Fruit fly (Drosophila melanogaster) whole organism, pupa: ENCODE measurements around the gene Anp.

Experiments used
- CG32121 ChIP-seq: fragments of 200-800 bp; sonication (Bioruptor generic); IDR thresholded peaks from 2 replicates; pipeline ENCODE4 v1.3.6; 2022; ENCODE audit warnings: missing biosample characterization, missing genetic modification characterization
- rn ChIP-seq: fragments of 200-800 bp; sonication (Bioruptor generic); IDR thresholded peaks from 2 replicates; pipeline ENCODE4 v1.3.6; 2022; ENCODE audit warnings: missing biosample characterization, missing genetic modification characterization

DNA sequence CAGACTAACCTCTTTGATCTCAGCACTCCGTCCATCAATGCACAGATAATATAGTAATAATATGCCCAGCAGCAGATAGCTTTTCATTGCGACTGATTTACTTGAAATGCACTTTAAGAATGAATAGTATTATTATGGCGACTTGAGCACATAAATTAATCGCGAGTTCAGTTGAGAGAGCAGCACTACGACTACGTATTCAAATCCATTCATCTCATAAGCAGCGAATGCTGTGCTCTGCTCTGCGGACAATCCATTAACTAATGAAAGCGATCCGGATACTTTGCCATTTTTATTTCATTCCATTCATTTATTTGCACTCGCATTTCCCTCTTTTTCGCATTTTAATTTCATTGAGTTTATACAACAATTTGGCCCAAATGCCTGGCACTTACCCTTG is 27.9 kb downstream of the Anp start, which contains the start of gene CG43448:
- TF ChIP-seq rn, result no peak
- TF ChIP-seq CG32121 (GFP tag; lab: Robert Waterston, UW), result no peak
